Worm (Caenorhabditis elegans) whole organism, L4 larva: ENCODE results near the gene M151.3.

ENCODE experiments used
- F26F4.8 ChIP-seq: fragments of 200-800 bp; sonication (Bioruptor generic); conservative IDR thresholded peaks from 2 replicates; pipeline ENCODE4 v1.3.6; 2022; ENCODE audit warnings: missing genetic modification characterization, missing compliant biosample characterization
- F37D6.2 ChIP-seq: sonication (generic microtip); optimal IDR thresholded peaks from 2 replicates; lab custom pipeline; 2016; ENCODE audit warnings: mild to moderate bottlenecking, missing genetic modification characterization, missing compliant biosample characterization
- F49E8.2 ChIP-seq: sonication (generic microtip); optimal IDR thresholded peaks from 2 replicates; lab custom pipeline; 2016; ENCODE audit warnings: missing compliant biosample characterization, mild to moderate bottlenecking, missing genetic modification characterization, borderline replicate concordance
- Y75B8A.6 ChIP-seq: fragments of 200-800 bp; sonication (Bioruptor generic); IDR thresholded peaks from 2 replicates; pipeline ENCODE4 v1.3.6; 2022; ENCODE audit warnings: missing genetic modification reagents, missing genetic modification characterization, missing compliant biosample characterization
- ZK337.2 ChIP-seq: fragments of 200-800 bp; sonication (Bioruptor generic); IDR thresholded peaks from 2 replicates; pipeline ENCODE4 v1.3.6; 2022; ENCODE audit warnings: missing genetic modification reagents, missing genetic modification characterization, missing compliant biosample characterization
- ceh-28 ChIP-seq: fragments of 150-350 bp; optimal IDR thresholded peaks from 2 replicates; lab custom pipeline; 2014; ENCODE audit warnings: missing biosample characterization, missing genetic modification reagents, missing genetic modification characterization
- ceh-62 ChIP-seq: sonication (generic microtip); optimal IDR thresholded peaks from 2 replicates; lab custom pipeline; 2017; ENCODE audit warnings: missing biosample characterization, missing genetic modification characterization
- cey-2 ChIP-seq: sonication (generic microtip); optimal IDR thresholded peaks from 3 replicates; lab custom pipeline; 2017; ENCODE audit warnings: missing genetic modification characterization, mild to moderate bottlenecking, missing compliant biosample characterization, antibody characterized with exemption, borderline replicate concordance; ENCODE audit not compliant: insufficient read depth
- daf-12 ChIP-seq: fragments of 150-350 bp; optimal IDR thresholded peaks from 2 replicates; lab custom pipeline; 2014; ENCODE audit warnings: missing biosample characterization, missing genetic modification reagents, missing genetic modification characterization
- daf-16 ChIP-seq, 3 experiments: sonication (generic microtip); optimal IDR thresholded peaks; 2 replicates each; lab custom pipeline; 2016 to 2017; ENCODE audit warnings: missing genetic modification characterization in 3 of 3, missing genetic modification reagents in 3 of 3, mild to moderate bottlenecking in 2 of 3, missing compliant biosample characterization in 2 of 3, missing biosample characterization in 1 of 3, moderate library complexity in 1 of 3
- daf-8 ChIP-seq: fragments of 200-800 bp; sonication (Bioruptor generic); IDR thresholded peaks from 2 replicates; pipeline ENCODE4 v1.3.6; 2022; ENCODE audit warnings: missing genetic modification characterization, missing compliant biosample characterization
- duxl-1 ChIP-seq: sonication (generic microtip); optimal IDR thresholded peaks from 2 replicates; lab custom pipeline; 2016; ENCODE audit warnings: mild to moderate bottlenecking, missing genetic modification characterization, moderate library complexity, missing compliant biosample characterization; ENCODE audit not compliant: poor library complexity
- egl-27 ChIP-seq: sonication (generic microtip); optimal IDR thresholded peaks from 3 replicates; lab custom pipeline; 2017; ENCODE audit warnings: missing biosample characterization, missing genetic modification reagents, missing genetic modification characterization
- fkh-10 ChIP-seq: fragments of 150-350 bp; optimal IDR thresholded peaks from 2 replicates; lab custom pipeline; 2014; ENCODE audit warnings: missing biosample characterization, missing genetic modification reagents, missing genetic modification characterization
- fos-1 ChIP-seq: fragments of 150-350 bp; optimal IDR thresholded peaks from 2 replicates; lab custom pipeline; 2014; ENCODE audit warnings: missing biosample characterization, missing genetic modification characterization
- hlh-11 ChIP-seq: fragments of 200-800 bp; sonication (Bioruptor generic); optimal IDR thresholded peaks from 2 replicates; lab custom pipeline; 2018; ENCODE audit warnings: mild to moderate bottlenecking, missing genetic modification characterization, missing compliant biosample characterization
- hmg-1.1 ChIP-seq: fragments of 200-800 bp; sonication (Bioruptor generic); IDR thresholded peaks from 2 replicates; pipeline ENCODE4 v1.3.6; 2022; ENCODE audit warnings: missing genetic modification reagents, missing genetic modification characterization, missing compliant biosample characterization
- lim-7 ChIP-seq: fragments of 200-800 bp; sonication (Bioruptor generic); IDR thresholded peaks from 2 replicates; pipeline ENCODE4 v1.3.6; 2022; ENCODE audit warnings: missing genetic modification characterization, missing compliant biosample characterization
- lin-29 ChIP-seq: fragments of 200-800 bp; sonication (Bioruptor generic); IDR thresholded peaks from 2 replicates; pipeline ENCODE4 v1.3.6; 2022; ENCODE audit warnings: missing genetic modification reagents, missing genetic modification characterization, missing compliant biosample characterization
- lin-38 ChIP-seq: fragments of 200-800 bp; sonication (Bioruptor generic); IDR thresholded peaks from 2 replicates; pipeline ENCODE4 v1.3.6; 2022; ENCODE audit warnings: missing genetic modification reagents, missing genetic modification characterization, missing compliant biosample characterization
- madf-5 ChIP-seq, 2 experiments: fragments of 200-800 bp; sonication (Bioruptor generic); IDR thresholded peaks; 2 replicates each; pipeline ENCODE4 v1.3.6; 2022; ENCODE audit warnings: missing compliant biosample characterization in 2 of 2, missing genetic modification characterization in 2 of 2
- nhr-10 ChIP-seq: fragments of 150-350 bp; optimal IDR thresholded peaks from 2 replicates; lab custom pipeline; 2014; ENCODE audit warnings: missing biosample characterization, missing genetic modification characterization
- nhr-102 ChIP-seq: sonication (generic microtip); optimal IDR thresholded peaks from 2 replicates; lab custom pipeline; 2016; ENCODE audit warnings: mild to moderate bottlenecking, missing genetic modification characterization, moderate library complexity, missing compliant biosample characterization
- nhr-11 ChIP-seq: fragments of 150-350 bp; optimal IDR thresholded peaks from 2 replicates; lab custom pipeline; 2014; ENCODE audit warnings: missing biosample characterization, missing genetic modification characterization
- nhr-111 ChIP-seq: fragments of 200-800 bp; sonication (Bioruptor generic); optimal IDR thresholded peaks from 2 replicates; lab custom pipeline; 2018; ENCODE audit warnings: mild to moderate bottlenecking, missing genetic modification characterization, missing compliant biosample characterization
- nhr-237 ChIP-seq: sonication (generic microtip); optimal IDR thresholded peaks from 2 replicates; lab custom pipeline; 2017; ENCODE audit warnings: missing biosample characterization, missing genetic modification characterization
- nhr-41 ChIP-seq: fragments of 200-800 bp; sonication (Bioruptor generic); IDR thresholded peaks from 2 replicates; pipeline ENCODE4 v1.3.6; 2022; ENCODE audit warnings: missing genetic modification reagents, missing genetic modification characterization, missing compliant biosample characterization
- nhr-42 ChIP-seq: fragments of 200-800 bp; sonication (Bioruptor generic); IDR thresholded peaks from 2 replicates; pipeline ENCODE4 v1.3.6; 2022; ENCODE audit warnings: missing genetic modification characterization, missing compliant biosample characterization
- set-16 ChIP-seq: fragments of 200-800 bp; sonication (Bioruptor generic); IDR thresholded peaks from 2 replicates; pipeline ENCODE4 v1.3.6; 2022; ENCODE audit warnings: missing genetic modification reagents, missing genetic modification characterization, missing compliant biosample characterization
- skn-1 ChIP-seq: fragments of 150-350 bp; optimal IDR thresholded peaks from 2 replicates; lab custom pipeline; 2014; ENCODE audit warnings: missing biosample characterization, missing genetic modification characterization
- snpc-1.2 ChIP-seq: fragments of 200-800 bp; sonication (Bioruptor generic); IDR thresholded peaks from 2 replicates; pipeline ENCODE4 v1.3.6; 2022; ENCODE audit warnings: missing genetic modification reagents, missing genetic modification characterization, missing compliant biosample characterization
- snpc-4 ChIP-seq: fragments of 150-350 bp; optimal IDR thresholded peaks from 2 replicates; lab custom pipeline; 2014; ENCODE audit warnings: missing biosample characterization, missing genetic modification characterization
- tra-1 ChIP-seq: fragments of 200-800 bp; sonication (Bioruptor generic); IDR thresholded peaks from 2 replicates; pipeline ENCODE4 v1.3.6; 2022; ENCODE audit warnings: missing genetic modification reagents, missing genetic modification characterization, missing compliant biosample characterization
- unc-130 ChIP-seq: sonication (generic microtip); optimal IDR thresholded peaks from 2 replicates; lab custom pipeline; 2016; ENCODE audit warnings: missing genetic modification reagents, missing genetic modification characterization, missing compliant biosample characterization
- zfp-3 ChIP-seq: fragments of 200-800 bp; sonication (Bioruptor generic); conservative IDR thresholded peaks from 2 replicates; pipeline ENCODE4 v1.3.6; 2022; ENCODE audit warnings: missing genetic modification reagents, missing genetic modification characterization, missing compliant biosample characterization
- zip-2 ChIP-seq: fragments of 150-350 bp; optimal IDR thresholded peaks from 2 replicates; lab custom pipeline; 2014; ENCODE audit warnings: missing biosample characterization, missing genetic modification characterization

M151.3 gene

DNA sequence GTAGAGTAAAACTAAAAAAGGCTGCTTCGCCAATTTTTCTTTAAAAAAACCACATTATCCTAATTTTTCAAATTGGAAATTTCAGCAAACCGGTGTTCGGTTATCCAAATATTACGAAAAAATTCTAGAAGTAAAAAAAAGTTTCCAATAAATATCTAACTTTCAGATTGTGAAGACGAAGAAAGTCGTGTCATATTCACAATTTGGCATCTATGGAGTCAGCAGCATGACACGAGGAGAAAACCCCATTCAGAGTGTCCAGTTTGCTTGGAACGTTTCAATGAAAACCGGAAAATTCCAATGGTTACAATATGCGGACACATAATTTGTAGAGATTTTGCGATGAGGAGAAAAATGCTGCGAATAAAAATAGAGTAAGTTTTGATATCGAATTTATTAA, 31.6 kb upstream of the M151.3 start, which contains the start of gene Y49F6A.12:
Gene Y49F6A.12, plus strand, starts transcription at position 301 of the 400 bp plus-strand sequence.
- TF ChIP-seq ceh-62 (tag; lab: Kevin White, UChicago) (no peak), daf-12 (no peak), hlh-11 (no peak), nhr-102 (tag; lab: Kevin White, UChicago) (no peak), nhr-11 (tag; lab: Kevin White, UChicago) (no peak), zip-2 (tag; lab: Kevin White, UChicago) (no peak), nhr-42 (no peak), daf-16 (GFP tag; optimal IDR thresholded peaks at IDR 0.05; lab: Kevin White, UChicago) (no peak), daf-16 (tag; optimal IDR thresholded peaks at IDR 0.05; lab: Kevin White, UChicago) (no peak), nhr-237 (tag; lab: Kevin White, UChicago) (no peak)

- TF ChIP-seq snpc-4 (tag; lab: Kevin White, UChicago) = no peak
- TF ChIP-seq skn-1 (tag; lab: Kevin White, UChicago) = no peak
- TF ChIP-seq cey-2 (tag; lab: Kevin White, UChicago) = no peak
- no peak for TF ChIP-seq Y75B8A.6
- TF ChIP-seq nhr-10 (tag; lab: Kevin White, UChicago) = no peak
- TF ChIP-seq zip-2 (tag; lab: Kevin White, UChicago) = no peak
- no peak for TF ChIP-seq F37D6.2 (tag; lab: Kevin White, UChicago)
- TF ChIP-seq lin-29 (GFP tag; lab: Robert Waterston, UW) = no peak
- no peak for TF ChIP-seq nhr-11 (tag; lab: Kevin White, UChicago)
- TF ChIP-seq lim-7 (GFP tag; lab: Robert Waterston, UW) = no peak
Measured at ce11 chrII:3598721-3599120, 28.3 kb upstream of the M151.3 start, which contains the start of gene Y49F6A.11. TSS of gene Y49F6A.11 (minus strand) at chrII:3598821.

ce11 chrII:3604578-3604977, 22.4 kb upstream of the M151.3 start:
- TF ChIP-seq nhr-41 (no peak), set-16 (peak; percentile 76)

- TF ChIP-seq fos-1 (no peak), tra-1 (GFP tag; lab: Robert Waterston, UW) (no peak), madf-5 (GFP tag; IDR thresholded peaks at IDR 0.05; lab: Robert Waterston, UW) (no peak), F49E8.2 (tag; lab: Kevin White, UChicago) (no peak), snpc-1.2 (GFP tag; lab: Robert Waterston, UW) (no peak), nhr-111 (GFP tag; lab: Kevin White, UChicago) (no peak), duxl-1 (tag; lab: Kevin White, UChicago) (no peak), F26F4.8 (GFP tag; lab: Robert Waterston, UW) (no peak), ZK337.2 (no peak), ceh-28 (tag; lab: Kevin White, UChicago) (no peak), unc-130 (GFP tag; lab: Kevin White, UChicago) (no peak), hmg-1.1 (GFP tag; lab: Robert Waterston, UW) (no peak), fkh-10 (no peak), daf-8 (no peak), zfp-3 (GFP tag; lab: Robert Waterston, UW) (no peak), nhr-237 (tag; lab: Kevin White, UChicago) (no peak), egl-27 (tag; lab: Kevin White, UChicago) (no peak), lin-38 (GFP tag; lab: Robert Waterston, UW) (no peak), nhr-41 (no peak)
Measured at ce11 chrII:3609764-3610163, 17.2 kb upstream of the M151.3 start, which contains the start of gene Y49F6A.5. TSS of gene Y49F6A.5 (minus strand) at chrII:3609864.
